Worm (Caenorhabditis elegans) whole organism, mixed stage, embryonic: ENCODE results near the gene C50D2.2.

Source experiments
- elt-1 ChIP-seq: sonication (generic microtip); optimal IDR thresholded peaks from 2 replicates; lab custom pipeline; 2017; ENCODE audit warnings: missing genetic modification characterization, mild to moderate bottlenecking, missing compliant biosample characterization, antibody characterized with exemption, moderate library complexity, borderline replicate concordance; ENCODE audit not compliant: insufficient read depth
- elt-3 ChIP-seq: fragments of 150-350 bp; optimal IDR thresholded peaks from 2 replicates; lab custom pipeline; 2014; ENCODE audit warnings: missing biosample characterization, missing genetic modification characterization
- mep-1 ChIP-seq: fragments of 150-350 bp; optimal IDR thresholded peaks from 2 replicates; lab custom pipeline; 2017; ENCODE audit warnings: missing biosample characterization, missing genetic modification reagents, missing genetic modification characterization, inconsistent platforms
- snpc-4 ChIP-seq: fragments of 150-350 bp; optimal IDR thresholded peaks from 2 replicates; lab custom pipeline; 2014; ENCODE audit warnings: missing biosample characterization, missing genetic modification characterization
- unc-62 ChIP-seq: fragments of 150-350 bp; optimal IDR thresholded peaks from 2 replicates; lab custom pipeline; 2014; ENCODE audit warnings: missing biosample characterization, missing genetic modification reagents, missing genetic modification characterization
- zip-8 ChIP-seq: fragments of 150-350 bp; optimal IDR thresholded peaks from 2 replicates; lab custom pipeline; 2014; ENCODE audit warnings: missing biosample characterization, missing genetic modification characterization

ce11 chrII:84134-84533, 24.8 kb upstream of the C50D2.2 start, which contains the start of gene C50D2.6:
- TF ChIP-seq elt-3 (tag; lab: Kevin White, UChicago) (no peak), mep-1 (tag; lab: Kevin White, UChicago) (no peak), zip-8 (no peak), unc-62 (GFP tag; lab: Kevin White, UChicago) (no peak), snpc-4 (tag; lab: Kevin White, UChicago) (no peak), elt-1 (tag; lab: Kevin White, UChicago) (no peak)
